Fruit fly (Drosophila melanogaster) whole organism, prepupa: ENCODE measurements around the gene Pfas.

ENCODE experiments used
- Blimp-1 ChIP-seq: fragments of 200-800 bp; sonication (Bioruptor generic); optimal IDR thresholded peaks from 3 replicates; lab custom pipeline; 2017; ENCODE audit warnings: missing biosample characterization, missing genetic modification characterization, mild to moderate bottlenecking, moderate library complexity, missing genetic modification reagents
- fd85E ChIP-seq: fragments of 200-800 bp; sonication (Bioruptor generic); optimal IDR thresholded peaks from 3 replicates; lab custom pipeline; 2016; ENCODE audit warnings: missing biosample characterization, missing genetic modification characterization

DNA sequence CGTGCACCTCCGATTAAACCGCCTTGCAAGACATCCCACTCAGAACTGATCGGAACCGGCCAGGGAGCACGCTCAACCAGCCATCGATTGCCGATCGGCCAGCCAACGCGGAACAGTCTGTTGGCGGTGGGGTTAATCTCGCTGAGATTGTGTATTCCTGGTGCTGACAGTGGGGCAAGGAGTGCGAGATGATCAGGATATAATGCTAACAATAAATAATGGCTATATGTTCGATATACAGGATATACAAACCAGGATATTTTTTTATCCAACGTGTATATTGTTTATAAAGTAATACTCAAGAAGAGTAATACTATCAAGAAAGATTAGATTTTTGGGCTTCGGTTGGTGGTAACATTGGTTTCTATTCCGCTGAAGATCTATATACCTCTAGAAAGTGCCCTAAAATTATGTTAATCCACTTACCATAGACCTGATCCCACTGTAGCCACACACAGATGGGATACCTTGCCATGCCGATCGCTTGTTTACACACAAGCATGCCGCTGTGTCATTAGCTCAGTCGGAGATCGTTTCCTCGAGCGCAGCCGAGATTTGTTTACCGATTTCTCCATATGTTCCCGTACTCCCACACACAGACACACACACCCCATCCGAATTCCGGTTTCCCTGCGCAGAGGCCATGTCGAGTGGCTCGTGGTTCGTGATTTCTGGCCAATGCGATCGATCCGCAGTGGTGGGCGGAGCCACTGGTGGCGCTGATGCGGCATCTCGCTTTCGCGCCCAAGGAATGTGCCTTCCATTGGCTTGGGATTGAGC, 26.3 kb downstream of the Pfas start, which contains the start of gene H2.0:
- TF ChIP-seq fd85E: no peak
- peak; percentile 32 for TF ChIP-seq Blimp-1
